Worm (Caenorhabditis elegans): ENCODE measurements around the gene F58F9.3.

Gene F58F9.3

ce11 chrIV:6263244-6263643 lies 30.2 kb downstream of the F58F9.3 start, which contains the start of gene srv-28:
srv-28 (minus strand) TSS chrIV:6263344.
- TF ChIP-seq hlh-12 (tag; optimal IDR thresholded peaks at IDR 0.05) (no peak), K11D2.4 (GFP tag; IDR thresholded peaks at IDR 0.05) (no peak)

- no peak for TF ChIP-seq B0336.3 (GFP tag; IDR thresholded peaks at IDR 0.05)
- TF ChIP-seq hmg-1.2 (GFP tag; IDR thresholded peaks at IDR 0.05) = no peak
- no peak for TF ChIP-seq lsy-27 (tag; optimal IDR thresholded peaks at IDR 0.05; ENCODE audit: borderline replicate concordance, insufficient read depth)
- no peak for TF ChIP-seq hlh-26 (GFP tag; conservative IDR thresholded peaks at IDR 0.05)
- no peak for TF ChIP-seq lsl-1 (GFP tag; optimal IDR thresholded peaks at IDR 0.05)
- TF ChIP-seq snpc-4 (GFP tag; optimal IDR thresholded peaks at IDR 0.05) = no peak
- TF ChIP-seq snpc-4 (tag; optimal IDR thresholded peaks at IDR 0.05) = no peak
- no peak for TF ChIP-seq hsf-1 (GFP tag; IDR thresholded peaks at IDR 0.05)
- no peak for TF ChIP-seq C06A6.2 (GFP tag; conservative IDR thresholded peaks at IDR 0.05)
- no peak for TF ChIP-seq ceh-79 (tag; optimal IDR thresholded peaks at IDR 0.05)
- TF ChIP-seq F23B12.7 (tag; optimal IDR thresholded peaks at IDR 0.05; ENCODE audit: insufficient read depth) = no peak
- no peak for TF ChIP-seq repo-1 (tag; optimal IDR thresholded peaks at IDR 0.05)
- TF ChIP-seq nhr-80 (tag; optimal IDR thresholded peaks at IDR 0.05) = no peak
- TF ChIP-seq cebp-1 (GFP tag; IDR thresholded peaks at IDR 0.05) = no peak
- TF ChIP-seq cebp-1 (tag; optimal IDR thresholded peaks at IDR 0.05) = no peak
- no peak for TF ChIP-seq die-1 (tag; optimal IDR thresholded peaks at IDR 0.05)
- no peak for TF ChIP-seq bed-2 (GFP tag; IDR thresholded peaks at IDR 0.05)
- TF ChIP-seq madf-3 (GFP tag; IDR thresholded peaks at IDR 0.05) = no peak
- no peak for TF ChIP-seq snpc-1.3 (tag; optimal IDR thresholded peaks at IDR 0.05; ENCODE audit: insufficient read depth)
- no peak for TF ChIP-seq bed-1 (GFP tag; IDR thresholded peaks at IDR 0.05)
- TF ChIP-seq efl-1 (GFP tag; optimal IDR thresholded peaks at IDR 0.05) = no peak
These were observed 33.5 kb downstream of the F58F9.3 start, which contains the start of gene srv-29 for ce11 chrIV:6266499-6266898. srv-29 (minus strand) TSS chrIV:6266599.

DNA sequence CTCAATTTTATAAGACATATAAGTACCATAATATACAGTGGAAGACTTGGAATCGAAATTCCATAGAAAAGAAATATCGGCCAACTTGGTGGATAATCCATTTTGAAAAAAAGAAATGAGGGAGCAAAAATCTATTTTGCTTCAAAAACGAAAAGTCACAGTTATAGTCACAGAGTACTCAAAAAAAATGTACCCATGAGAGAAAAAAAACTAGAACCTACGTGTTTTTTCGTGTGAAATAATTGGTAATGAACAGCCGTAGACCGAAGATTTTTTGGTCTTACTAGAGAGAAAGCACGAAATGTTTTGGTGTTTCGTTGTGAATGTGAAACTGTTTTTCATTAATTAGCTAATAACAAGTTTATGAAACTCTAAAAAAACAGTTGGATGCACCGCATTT lies 36.3 kb downstream of the F58F9.3 start, which contains the start of gene srv-30:
Gene srv-30, minus strand, starts transcription at position 101 of the 400 bp plus-strand sequence.
- no peak for TF ChIP-seq athp-1 (tag; optimal IDR thresholded peaks at IDR 0.05)
- no peak for TF ChIP-seq nhr-27 (tag; optimal IDR thresholded peaks at IDR 0.05)

DNA sequence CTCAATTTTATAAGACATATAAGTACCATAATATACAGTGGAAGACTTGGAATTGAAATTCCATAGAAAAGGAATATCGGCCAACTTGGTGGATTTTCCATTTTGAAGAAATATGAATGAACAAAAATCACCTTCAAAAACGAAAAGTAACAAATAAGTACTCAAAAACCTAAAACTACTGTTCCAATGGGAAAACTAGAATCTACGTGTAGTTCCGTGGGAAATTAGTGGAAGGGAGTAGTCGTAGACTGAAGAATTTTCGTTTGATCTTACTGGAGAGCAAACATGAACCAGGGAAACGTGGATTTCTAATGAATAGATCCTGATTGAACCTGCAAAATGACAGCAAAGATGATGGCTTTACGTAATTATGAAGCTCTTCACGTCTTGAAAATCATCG lies 38.9 kb downstream of the F58F9.3 start, which contains the start of gene srv-31:
Gene srv-31, minus strand, starts transcription at position 101 of the 400 bp plus-strand sequence.
- TF ChIP-seq hlh-12 (tag; optimal IDR thresholded peaks at IDR 0.05) (no peak), nfya-2 (GFP tag; IDR thresholded peaks at IDR 0.05) (no peak), T26A5.8 (tag; optimal IDR thresholded peaks at IDR 0.05) (no peak), nhr-179 (tag; optimal IDR thresholded peaks at IDR 0.05) (no peak), die-1 (tag; optimal IDR thresholded peaks at IDR 0.05) (no peak), rec-8 (tag; optimal IDR thresholded peaks at IDR 0.05) (no peak), egl-18 (GFP tag; IDR thresholded peaks at IDR 0.05) (no peak), K11D2.4 (GFP tag; IDR thresholded peaks at IDR 0.05) (no peak), F10E7.11 (tag; optimal IDR thresholded peaks at IDR 0.05) (no peak), sptf-2 (GFP tag; optimal IDR thresholded peaks at IDR 0.05) (no peak), bed-2 (GFP tag; IDR thresholded peaks at IDR 0.05) (no peak), dpff-1 (tag; optimal IDR thresholded peaks at IDR 0.05) (no peak), nhr-90 (tag; optimal IDR thresholded peaks at IDR 0.05) (no peak), Y53G8AR.9 (GFP tag; conservative IDR thresholded peaks at IDR 0.05) (no peak), chd-7 (tag; optimal IDR thresholded peaks at IDR 0.05) (no peak)
